Worm (Caenorhabditis elegans) whole organism, mixed stage, embryonic: Measurements from ENCODE around the gene B0393.4.
"Not testable (repeated sequence)": the region's sequence is repeated elsewhere in the genome, so short reads cannot be mapped to it uniquely, and the experiment has no call there.

Experiments
- M03D4.4 ChIP-seq: sonication (generic microtip); optimal IDR thresholded peaks from 2 replicates; lab custom pipeline; 2017; ENCODE audit warnings: mild to moderate bottlenecking, missing genetic modification characterization, missing compliant biosample characterization
- ceh-39 ChIP-seq: fragments of 150-350 bp; optimal IDR thresholded peaks from 2 replicates; lab custom pipeline; 2014; ENCODE audit warnings: missing biosample characterization, missing genetic modification characterization
- ceh-43 ChIP-seq: fragments of 200-800 bp; sonication (Bioruptor generic); optimal IDR thresholded peaks from 2 replicates; lab custom pipeline; 2018; ENCODE audit warnings: mild to moderate bottlenecking, missing genetic modification characterization, moderate library complexity, missing compliant biosample characterization
- ceh-83 ChIP-seq: fragments of 200-800 bp; sonication (Bioruptor generic); optimal IDR thresholded peaks from 2 replicates; lab custom pipeline; 2018; ENCODE audit warnings: mild to moderate bottlenecking, missing genetic modification characterization, missing compliant biosample characterization
- ces-1 ChIP-seq: fragments of 150-350 bp; optimal IDR thresholded peaks from 2 replicates; lab custom pipeline; 2014; ENCODE audit warnings: missing biosample characterization, missing genetic modification reagents, missing genetic modification characterization
- cnd-1 ChIP-seq: fragments of 200-800 bp; sonication (Bioruptor generic); optimal IDR thresholded peaks from 2 replicates; lab custom pipeline; 2018; ENCODE audit warnings: mild to moderate bottlenecking, missing genetic modification characterization, missing compliant biosample characterization
- drap-1 ChIP-seq: fragments of 200-800 bp; sonication (Bioruptor generic); optimal IDR thresholded peaks from 3 replicates; lab custom pipeline; 2018; ENCODE audit warnings: mild to moderate bottlenecking, missing genetic modification characterization, missing compliant biosample characterization
- elt-1 ChIP-seq: sonication (generic microtip); optimal IDR thresholded peaks from 2 replicates; lab custom pipeline; 2017; ENCODE audit warnings: missing genetic modification characterization, mild to moderate bottlenecking, missing compliant biosample characterization, antibody characterized with exemption, moderate library complexity, borderline replicate concordance; ENCODE audit not compliant: insufficient read depth
- elt-3 ChIP-seq: fragments of 150-350 bp; optimal IDR thresholded peaks from 2 replicates; lab custom pipeline; 2014; ENCODE audit warnings: missing biosample characterization, missing genetic modification characterization
- flh-1 ChIP-seq: fragments of 200-800 bp; sonication (Bioruptor generic); optimal IDR thresholded peaks from 2 replicates; lab custom pipeline; 2018; ENCODE audit warnings: mild to moderate bottlenecking, missing genetic modification characterization, moderate library complexity, missing compliant biosample characterization
- ham-2 ChIP-seq: fragments of 200-800 bp; sonication (Bioruptor generic); optimal IDR thresholded peaks from 2 replicates; lab custom pipeline; 2018; ENCODE audit warnings: mild to moderate bottlenecking, missing genetic modification characterization, missing compliant biosample characterization
- hlh-1 ChIP-seq: fragments of 150-350 bp; optimal IDR thresholded peaks from 2 replicates; lab custom pipeline; 2014; ENCODE audit warnings: missing biosample characterization, missing genetic modification reagents, missing genetic modification characterization
- lin-13 ChIP-seq: fragments of 150-350 bp; optimal IDR thresholded peaks from 2 replicates; lab custom pipeline; 2014; ENCODE audit warnings: missing biosample characterization, missing genetic modification characterization
- lin-32 ChIP-seq: fragments of 200-800 bp; sonication (Bioruptor generic); optimal IDR thresholded peaks from 2 replicates; lab custom pipeline; 2018; ENCODE audit warnings: mild to moderate bottlenecking, missing genetic modification characterization, missing compliant biosample characterization
- lsy-2 ChIP-seq: fragments of 150-350 bp; optimal IDR thresholded peaks from 2 replicates; lab custom pipeline; 2014; ENCODE audit warnings: missing biosample characterization, missing genetic modification characterization
- mab-5 ChIP-seq: fragments of 150-350 bp; optimal IDR thresholded peaks from 2 replicates; lab custom pipeline; 2014; ENCODE audit warnings: missing biosample characterization, missing genetic modification characterization
- mep-1 ChIP-seq: fragments of 150-350 bp; optimal IDR thresholded peaks from 2 replicates; lab custom pipeline; 2017; ENCODE audit warnings: missing biosample characterization, missing genetic modification reagents, missing genetic modification characterization, inconsistent platforms
- mls-2 ChIP-seq: sonication (generic microtip); optimal IDR thresholded peaks from 2 replicates; lab custom pipeline; 2016; ENCODE audit warnings: mild to moderate bottlenecking, missing genetic modification characterization, moderate library complexity, missing compliant biosample characterization
- nhr-12 ChIP-seq: fragments of 150-350 bp; optimal IDR thresholded peaks from 2 replicates; lab custom pipeline; 2014; ENCODE audit warnings: missing biosample characterization, missing genetic modification characterization
- nhr-2 ChIP-seq: fragments of 150-350 bp; optimal IDR thresholded peaks from 2 replicates; lab custom pipeline; 2014; ENCODE audit warnings: missing biosample characterization, missing genetic modification characterization
- nhr-237 ChIP-seq: fragments of 150-350 bp; optimal IDR thresholded peaks from 2 replicates; lab custom pipeline; 2014; ENCODE audit warnings: missing biosample characterization, missing genetic modification characterization
- nhr-28 ChIP-seq: fragments of 150-350 bp; optimal IDR thresholded peaks from 2 replicates; lab custom pipeline; 2014; ENCODE audit warnings: missing biosample characterization, missing genetic modification characterization
- nhr-76 ChIP-seq: sonication (generic microtip); optimal IDR thresholded peaks from 2 replicates; lab custom pipeline; 2017; ENCODE audit warnings: missing biosample characterization, missing genetic modification characterization
- pha-4 ChIP-seq: fragments of 150-350 bp; optimal IDR thresholded peaks from 2 replicates; lab custom pipeline; 2018; ENCODE audit warnings: missing biosample characterization, missing genetic modification reagents, missing genetic modification characterization
- sem-2 ChIP-seq: fragments of 200-800 bp; sonication (Bioruptor generic); optimal IDR thresholded peaks from 2 replicates; lab custom pipeline; 2018; ENCODE audit warnings: mild to moderate bottlenecking, missing genetic modification characterization, missing compliant biosample characterization
- snpc-4 ChIP-seq: fragments of 150-350 bp; optimal IDR thresholded peaks from 2 replicates; lab custom pipeline; 2014; ENCODE audit warnings: missing biosample characterization, missing genetic modification characterization
- sptf-1 ChIP-seq: sonication (generic microtip); optimal IDR thresholded peaks from 2 replicates; lab custom pipeline; 2017; ENCODE audit warnings: mild to moderate bottlenecking, missing genetic modification characterization, moderate library complexity, missing compliant biosample characterization
- tbx-8 ChIP-seq: fragments of 200-800 bp; sonication (Bioruptor generic); optimal IDR thresholded peaks from 2 replicates; lab custom pipeline; 2018; ENCODE audit warnings: mild to moderate bottlenecking, missing genetic modification characterization, moderate library complexity, missing compliant biosample characterization
- unc-120 ChIP-seq: sonication (generic microtip); optimal IDR thresholded peaks from 2 replicates; lab custom pipeline; 2017; ENCODE audit warnings: missing genetic modification characterization, missing compliant biosample characterization; ENCODE audit not compliant: poor library complexity, severe bottlenecking
- unc-39 ChIP-seq: fragments of 150-350 bp; optimal IDR thresholded peaks from 2 replicates; lab custom pipeline; 2014; ENCODE audit warnings: missing biosample characterization, missing genetic modification characterization
- unc-62 ChIP-seq: fragments of 150-350 bp; optimal IDR thresholded peaks from 2 replicates; lab custom pipeline; 2014; ENCODE audit warnings: missing biosample characterization, missing genetic modification reagents, missing genetic modification characterization
- ztf-11 ChIP-seq: fragments of 150-350 bp; optimal IDR thresholded peaks from 2 replicates; lab custom pipeline; 2014; ENCODE audit warnings: missing biosample characterization, missing genetic modification characterization

The B0393.4 gene

DNA sequence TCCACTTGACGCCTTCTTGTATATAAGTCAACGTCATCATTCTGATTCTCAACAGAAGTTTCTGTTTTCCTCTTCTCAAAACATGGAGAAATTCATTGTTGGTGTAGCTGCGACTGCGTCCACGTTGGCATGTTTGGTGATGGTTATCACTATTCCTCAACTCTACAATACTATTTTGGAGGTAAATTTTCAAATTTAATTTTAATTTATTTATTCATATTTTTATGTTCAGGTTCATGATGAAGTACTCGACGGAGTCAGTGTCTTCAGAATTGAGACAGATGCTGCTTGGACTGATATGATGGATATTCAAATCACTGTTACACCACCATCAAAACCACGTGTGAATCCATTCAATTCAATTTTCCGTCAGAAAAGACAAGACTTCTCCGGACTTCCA lies 15.3 kb downstream of the B0393.4 start, which contains the start of gene col-89:
col-89 (plus strand) TSS at position 19 of the 400 bp plus-strand sequence.
- TF ChIP-seq cnd-1 (tag; lab: Kevin White, UChicago) (no peak), lin-32 (GFP tag; lab: Kevin White, UChicago) (no peak), elt-1 (tag; lab: Kevin White, UChicago) (no peak), lin-13 (no peak), tbx-8 (GFP tag; lab: Kevin White, UChicago) (no peak), nhr-237 (tag; lab: Kevin White, UChicago) (no peak), nhr-2 (tag; lab: Kevin White, UChicago) (no peak), unc-62 (GFP tag; lab: Kevin White, UChicago) (no peak), drap-1 (no peak), nhr-12 (tag; lab: Kevin White, UChicago) (no peak)

- TF ChIP-seq sptf-1 (tag; lab: Kevin White, UChicago) = no peak
- TF ChIP-seq unc-120 (tag; lab: Kevin White, UChicago) = no peak
- no peak for TF ChIP-seq sem-2 (GFP tag; lab: Kevin White, UChicago)
- no peak for TF ChIP-seq ztf-11 (tag; lab: Kevin White, UChicago)
- no peak for TF ChIP-seq drap-1
- no peak for TF ChIP-seq ceh-83 (GFP tag; lab: Kevin White, UChicago)
- no peak for TF ChIP-seq lin-13
These were observed 17.5 kb downstream of the B0393.4 start, which contains the start of gene F17C8.6 for ce11 chrIII:4745934-4746333. Gene F17C8.6 (minus strand): TSS chrIII:4746034.

DNA sequence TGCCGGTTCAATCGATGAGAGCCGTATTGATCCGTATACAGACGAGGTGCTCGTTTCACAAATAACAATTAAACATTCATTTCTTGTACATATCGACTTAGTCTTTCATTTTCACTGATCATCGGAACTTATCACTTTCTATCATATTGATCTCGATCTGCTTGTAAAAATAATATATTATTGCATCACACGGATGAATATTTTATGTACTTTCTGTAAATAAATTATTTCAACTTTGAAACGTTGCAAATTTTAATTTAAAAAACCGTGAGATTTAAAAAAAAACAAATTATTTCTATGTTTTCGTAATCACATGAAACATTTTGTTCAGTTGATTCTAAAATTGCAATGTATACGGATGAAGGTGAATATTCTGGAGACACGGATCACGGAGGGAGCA lies 20.8 kb downstream of the B0393.4 start, which contains the start of gene twk-6:
twk-6 (plus strand) TSS at position 301 of the 400 bp plus-strand sequence.
- TF ChIP-seq ceh-83 (GFP tag; lab: Kevin White, UChicago); lsy-2 (tag; lab: Kevin White, UChicago); elt-3 (tag; lab: Kevin White, UChicago): not testable (repeated sequence)

ce11 chrIII:4740820-4741219 lies 22.6 kb downstream of the B0393.4 start:
- TF ChIP-seq sem-2 (GFP tag; lab: Kevin White, UChicago) (no peak), ham-2 (GFP tag; lab: Kevin White, UChicago) (no peak), lsy-2 (tag; lab: Kevin White, UChicago) (no peak), nhr-76 (tag; lab: Kevin White, UChicago) (no peak), snpc-4 (tag; lab: Kevin White, UChicago) (no peak), mls-2 (tag; lab: Kevin White, UChicago) (no peak), unc-120 (tag; lab: Kevin White, UChicago) (no peak), lin-32 (GFP tag; lab: Kevin White, UChicago) (no peak), mab-5 (tag; lab: Kevin White, UChicago) (no peak), hlh-1 (tag; lab: Kevin White, UChicago) (no peak), ceh-83 (GFP tag; lab: Kevin White, UChicago) (no peak)

ce11 chrIII:4739975-4740374 lies 23.4 kb downstream of the B0393.4 start, which contains the start of gene ras-2:
Gene ras-2 (minus strand): TSS chrIII:4740075.
- TF ChIP-seq nhr-76 (tag; lab: Kevin White, UChicago) (no peak), elt-3 (tag; lab: Kevin White, UChicago) (no peak), flh-1 (GFP tag; lab: Kevin White, UChicago) (no peak), elt-1 (tag; lab: Kevin White, UChicago) (no peak), tbx-8 (GFP tag; lab: Kevin White, UChicago) (no peak), cnd-1 (tag; lab: Kevin White, UChicago) (no peak), M03D4.4 (tag; lab: Kevin White, UChicago) (no peak), sem-2 (GFP tag; lab: Kevin White, UChicago) (no peak), ceh-43 (GFP tag; lab: Kevin White, UChicago) (no peak), ceh-39 (tag; lab: Kevin White, UChicago) (no peak), mab-5 (tag; lab: Kevin White, UChicago) (no peak), unc-62 (GFP tag; lab: Kevin White, UChicago) (no peak), pha-4 (no peak), unc-39 (tag; lab: Kevin White, UChicago) (no peak), mep-1 (tag; lab: Kevin White, UChicago) (no peak), nhr-28 (tag; lab: Kevin White, UChicago) (no peak), ham-2 (GFP tag; lab: Kevin White, UChicago) (no peak), ces-1 (GFP tag; lab: Kevin White, UChicago) (no peak), mls-2 (tag; lab: Kevin White, UChicago) (no peak), ztf-11 (tag; lab: Kevin White, UChicago) (no peak)
